Worm (Caenorhabditis elegans) whole organism, late embryonic: Measurements from ENCODE around the gene C33D3.5.

Experiments
- F13H6.1 ChIP-seq: sonication (generic microtip); optimal IDR thresholded peaks from 2 replicates; lab custom pipeline; 2016; ENCODE audit warnings: missing genetic modification characterization, missing compliant biosample characterization
- ama-1 ChIP-seq: fragments of 150-350 bp; optimal IDR thresholded peaks from 2 replicates; lab custom pipeline; 2014
- ceh-19 ChIP-seq: fragments of 200-800 bp; sonication (Bioruptor generic); optimal IDR thresholded peaks from 2 replicates; lab custom pipeline; 2018; ENCODE audit warnings: mild to moderate bottlenecking, missing genetic modification characterization, missing compliant biosample characterization
- ceh-24 ChIP-seq: sonication (generic microtip); optimal IDR thresholded peaks from 2 replicates; lab custom pipeline; 2016; ENCODE audit warnings: mild to moderate bottlenecking, missing genetic modification characterization, missing compliant biosample characterization
- ceh-30 ChIP-seq: fragments of 150-350 bp; optimal IDR thresholded peaks from 2 replicates; lab custom pipeline; 2014; ENCODE audit warnings: missing biosample characterization, missing genetic modification characterization
- dmd-4 ChIP-seq: sonication (generic microtip); optimal IDR thresholded peaks from 2 replicates; lab custom pipeline; 2016; ENCODE audit warnings: borderline replicate concordance, missing genetic modification characterization, missing compliant biosample characterization
- dve-1 ChIP-seq: sonication (generic microtip); optimal IDR thresholded peaks from 2 replicates; lab custom pipeline; 2017; ENCODE audit warnings: antibody characterized with exemption, mild to moderate bottlenecking, missing genetic modification characterization, missing compliant biosample characterization
- elt-2 ChIP-seq: sonication (generic microtip); optimal IDR thresholded peaks from 2 replicates; lab custom pipeline; 2016; ENCODE audit warnings: missing genetic modification reagents, missing genetic modification characterization, missing compliant biosample characterization
- hlh-30 ChIP-seq: sonication (generic microtip); optimal IDR thresholded peaks from 2 replicates; lab custom pipeline; 2017; ENCODE audit warnings: antibody characterized with exemption, missing genetic modification characterization, missing compliant biosample characterization; ENCODE audit not compliant: insufficient read depth
- hlh-6 ChIP-seq: sonication (generic microtip); optimal IDR thresholded peaks from 2 replicates; lab custom pipeline; 2016; ENCODE audit warnings: missing genotype, missing genetic modification characterization, missing compliant biosample characterization
- nhr-11 ChIP-seq: fragments of 150-350 bp; optimal IDR thresholded peaks from 2 replicates; lab custom pipeline; 2014; ENCODE audit warnings: missing biosample characterization, missing genetic modification characterization
- pha-4 ChIP-seq: fragments of 150-350 bp; optimal IDR thresholded peaks from 2 replicates; lab custom pipeline; 2018; ENCODE audit warnings: missing biosample characterization, missing genetic modification reagents, missing genetic modification characterization
- tbx-2 ChIP-seq: sonication (generic microtip); optimal IDR thresholded peaks from 2 replicates; lab custom pipeline; 2016; ENCODE audit warnings: missing genetic modification characterization, missing compliant biosample characterization

DNA sequence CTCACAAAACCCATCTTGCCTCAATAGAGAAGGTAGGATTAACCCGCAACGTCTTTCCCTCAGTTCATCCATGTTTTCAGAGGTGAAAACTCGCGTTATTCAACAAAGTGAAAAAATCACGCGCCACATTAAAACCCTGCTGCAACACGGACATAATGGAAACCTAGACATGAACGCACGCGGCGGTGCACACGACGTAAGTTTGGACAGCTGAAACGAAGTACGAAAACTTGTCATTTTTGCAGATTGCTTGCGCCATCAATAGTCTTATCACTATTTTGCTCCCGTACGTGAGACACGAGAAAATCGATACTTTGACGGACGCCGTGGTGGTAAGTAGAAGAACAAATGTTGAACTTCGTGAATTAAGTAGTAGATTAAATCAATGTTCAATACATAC lies 36.3 kb downstream of the C33D3.5 start:
- TF ChIP-seq elt-2: no peak
- no peak for TF ChIP-seq F13H6.1 (tag; lab: Kevin White, UChicago)
- TF ChIP-seq dmd-4 (tag; lab: Kevin White, UChicago): no peak
- TF ChIP-seq ceh-24 (tag; lab: Kevin White, UChicago): no peak
- TF ChIP-seq nhr-11 (tag; lab: Kevin White, UChicago): no peak
- no peak for TF ChIP-seq hlh-30 (tag; lab: Kevin White, UChicago)
- TF ChIP-seq pha-4 (tag; lab: Kevin White, UChicago): no peak
- no peak for TF ChIP-seq tbx-2 (tag; lab: Kevin White, UChicago)
- no peak for TF ChIP-seq dve-1 (tag; lab: Kevin White, UChicago)
- no peak for TF ChIP-seq ama-1 (lab: Kevin White, UChicago)
- TF ChIP-seq hlh-6 (tag; lab: Kevin White, UChicago): no peak
- no peak for TF ChIP-seq ceh-30 (tag; lab: Kevin White, UChicago)
- TF ChIP-seq ceh-19 (GFP tag; lab: Kevin White, UChicago): no peak
